Worm (Caenorhabditis elegans): ENCODE results near the gene str-40.
"Not testable (repeated sequence)": the region's sequence is repeated elsewhere in the genome, so short reads cannot be mapped to it uniquely, and the experiment has no call there.

Gene str-40

ce11 chrV:3104134-3104533 is 35.1 kb upstream of the str-40 start, which contains the start of gene str-66:
str-66 (minus strand) TSS chrV:3104234.
- TF ChIP-seq ceh-34 (tag; optimal IDR thresholded peaks at IDR 0.05) (no peak), ceh-6 (GFP tag; optimal IDR thresholded peaks at IDR 0.05) (no peak), C08G9.2 (tag; optimal IDR thresholded peaks at IDR 0.05) (no peak), ceh-22 (tag; optimal IDR thresholded peaks at IDR 0.05) (no peak), pha-2 (tag; optimal IDR thresholded peaks at IDR 0.05) (no peak), lin-11 (tag; optimal IDR thresholded peaks at IDR 0.05) (no peak), tbx-7 (tag; optimal IDR thresholded peaks at IDR 0.05) (no peak), madf-2 (tag; optimal IDR thresholded peaks at IDR 0.05) (no peak), lim-6 (tag; optimal IDR thresholded peaks at IDR 0.05) (no peak), ceh-18 (tag; optimal IDR thresholded peaks at IDR 0.05) (no peak), npax-4 (tag; optimal IDR thresholded peaks at IDR 0.05) (no peak), ceh-48 (tag; optimal IDR thresholded peaks at IDR 0.05) (no peak), rnt-1 (tag; optimal IDR thresholded peaks at IDR 0.05) (no peak), ahr-1 (tag; optimal IDR thresholded peaks at IDR 0.05) (no peak)

DNA sequence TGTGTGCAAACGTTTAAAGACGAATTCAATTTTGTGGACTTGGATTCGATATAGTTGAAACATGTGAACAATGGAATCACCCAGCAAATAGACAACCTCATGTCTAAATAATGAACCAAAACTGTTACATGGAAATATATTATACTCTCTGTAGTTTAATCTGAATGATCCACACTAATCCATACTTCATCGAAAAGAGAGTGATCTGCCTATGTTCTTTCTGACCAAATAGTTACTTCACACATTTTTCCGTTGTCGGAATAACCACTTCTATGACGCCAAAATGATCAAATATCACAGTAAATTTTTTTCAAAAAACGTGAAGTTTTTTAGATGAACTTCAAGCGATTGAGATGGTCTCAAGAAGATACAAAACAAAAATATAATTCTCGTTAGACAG is 33.0 kb upstream of the str-40 start, which contains the start of gene Y73C8C.4:
Y73C8C.4 (minus strand) TSS at position 101 of the 400 bp plus-strand sequence.
- TF ChIP-seq ets-4 (tag; optimal IDR thresholded peaks at IDR 0.05); C08G9.2 (tag; optimal IDR thresholded peaks at IDR 0.05); K09A11.1 (tag; optimal IDR thresholded peaks at IDR 0.05; ENCODE audit: insufficient read depth): not testable (repeated sequence)

ce11 chrV:3100527-3100926 is 31.5 kb upstream of the str-40 start:
- TF ChIP-seq ttx-3 (tag; optimal IDR thresholded peaks at IDR 0.05): no peak
- no peak for TF ChIP-seq Y22D7AL.16 (tag; optimal IDR thresholded peaks at IDR 0.05)
- TF ChIP-seq ceh-45 (GFP tag; IDR thresholded peaks at IDR 0.05): no peak
- no peak for TF ChIP-seq sox-4 (tag; optimal IDR thresholded peaks at IDR 0.05)
- TF ChIP-seq C38D4.7 (GFP tag; optimal IDR thresholded peaks at IDR 0.05): no peak
- no peak for TF ChIP-seq ceh-9 (tag; optimal IDR thresholded peaks at IDR 0.05)
- TF ChIP-seq pax-1 (tag; optimal IDR thresholded peaks at IDR 0.05): no peak
- no peak for TF ChIP-seq pqm-1 (tag; optimal IDR thresholded peaks at IDR 0.05)
- no peak for TF ChIP-seq fkh-10 (GFP tag; optimal IDR thresholded peaks at IDR 0.05)
- no peak for TF ChIP-seq tbx-2 (tag; optimal IDR thresholded peaks at IDR 0.05)
- TF ChIP-seq ets-4 (tag; optimal IDR thresholded peaks at IDR 0.05): no peak

DNA sequence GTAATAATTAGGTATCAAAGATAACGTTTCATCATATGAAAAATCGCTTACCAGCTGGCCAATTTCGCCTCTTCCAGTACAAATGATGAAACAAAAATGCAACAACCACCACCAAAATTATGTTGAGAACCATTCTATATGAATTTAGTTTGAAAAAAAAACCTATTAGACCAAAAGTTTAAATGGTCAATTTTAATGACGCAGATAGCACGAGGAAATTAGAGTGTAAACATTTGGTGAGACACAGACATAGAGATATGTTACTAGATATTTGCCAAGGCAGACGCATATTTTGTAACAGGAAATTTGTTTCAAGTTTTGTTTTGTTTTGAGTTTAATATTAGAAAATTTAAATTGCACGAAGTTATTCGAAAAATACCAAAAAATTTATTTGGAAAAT is 25.4 kb upstream of the str-40 start, which contains the start of gene cyp-33C9:
cyp-33C9 (minus strand) TSS at position 211 of the 400 bp plus-strand sequence.
- TF ChIP-seq gmeb-2 (tag; optimal IDR thresholded peaks at IDR 0.05): no peak
- TF ChIP-seq nhr-232 (tag; optimal IDR thresholded peaks at IDR 0.05): no peak
- TF ChIP-seq unc-55 (GFP tag; optimal IDR thresholded peaks at IDR 0.05): no peak
- no peak for TF ChIP-seq sox-2 (GFP tag; IDR thresholded peaks at IDR 0.05)
- TF ChIP-seq elt-2 (tag; optimal IDR thresholded peaks at IDR 0.05): no peak
- no peak for TF ChIP-seq dve-1 (tag; optimal IDR thresholded peaks at IDR 0.05)
- no peak for TF ChIP-seq npax-4 (tag; optimal IDR thresholded peaks at IDR 0.05)
- TF ChIP-seq mec-3 (tag; optimal IDR thresholded peaks at IDR 0.05; ENCODE audit: borderline replicate concordance): no peak

- no peak for TF ChIP-seq K02D7.2 (tag; optimal IDR thresholded peaks at IDR 0.05)
- TF ChIP-seq unc-42 (tag; optimal IDR thresholded peaks at IDR 0.05): no peak
- no peak for TF ChIP-seq ceh-34 (tag; optimal IDR thresholded peaks at IDR 0.05)
- no peak for TF ChIP-seq ceh-19 (GFP tag; optimal IDR thresholded peaks at IDR 0.05)
- TF ChIP-seq hlh-30 (tag; optimal IDR thresholded peaks at IDR 0.05; ENCODE audit: insufficient read depth): no peak
- TF ChIP-seq mec-3 (tag; optimal IDR thresholded peaks at IDR 0.05; ENCODE audit: borderline replicate concordance): no peak
- no peak for TF ChIP-seq zip-5 (tag; optimal IDR thresholded peaks at IDR 0.05)
- TF ChIP-seq ceh-22 (tag; optimal IDR thresholded peaks at IDR 0.05): no peak
- TF ChIP-seq odd-2 (tag; optimal IDR thresholded peaks at IDR 0.05): no peak
- TF ChIP-seq C38D4.7 (GFP tag; optimal IDR thresholded peaks at IDR 0.05): no peak
- TF ChIP-seq ceh-2 (tag; optimal IDR thresholded peaks at IDR 0.05): no peak
- no peak for TF ChIP-seq T23F11.4 (GFP tag; optimal IDR thresholded peaks at IDR 0.05)
- TF ChIP-seq ceh-6 (GFP tag; optimal IDR thresholded peaks at IDR 0.05): no peak
- TF ChIP-seq hlh-8 (tag; optimal IDR thresholded peaks at IDR 0.05): no peak
- TF ChIP-seq pros-1 (tag; optimal IDR thresholded peaks at IDR 0.05): no peak
- TF ChIP-seq pha-4 (tag; optimal IDR thresholded peaks at IDR 0.05): no peak
- no peak for TF ChIP-seq ceh-30 (tag; optimal IDR thresholded peaks at IDR 0.05)
Observed at ce11 chrV:3088768-3089167, 19.8 kb upstream of the str-40 start, which contains the start of gene acs-21. acs-21 (plus strand) TSS chrV:3089068.
